Worm (Caenorhabditis elegans): Measurements from ENCODE around the gene T25B2.3.
A peak's percentile ranks its signal among the peaks of the same experiment; 100 is the strongest.

Gene T25B2.3

DNA sequence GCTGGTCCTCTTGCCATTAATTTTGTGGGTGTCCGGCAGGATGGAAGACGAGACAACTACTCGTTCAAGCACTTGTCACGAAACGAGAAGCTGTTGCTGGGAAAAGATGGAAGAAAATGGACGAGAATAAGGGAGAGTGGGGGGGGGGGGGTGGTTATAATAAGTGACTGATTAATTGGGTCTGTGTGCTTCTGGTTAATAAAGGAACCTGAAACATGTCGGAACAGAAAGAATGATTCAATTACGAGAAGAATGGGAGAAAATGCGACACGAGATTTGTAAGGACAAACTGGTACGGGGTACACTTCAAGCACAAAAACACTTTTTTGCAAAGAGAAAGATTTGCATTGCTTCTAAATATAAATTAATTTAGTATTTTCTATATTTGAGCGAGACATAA lies 20.5 kb upstream of the T25B2.3 start:
- TF ChIP-seq sox-4 (tag; optimal IDR thresholded peaks at IDR 0.05): no peak
- TF ChIP-seq ets-5 (GFP tag; IDR thresholded peaks at IDR 0.05): no peak
- TF ChIP-seq nhr-90 (tag; optimal IDR thresholded peaks at IDR 0.05; ENCODE audit: poor library complexity): no peak
- no peak for TF ChIP-seq nhr-28 (tag; optimal IDR thresholded peaks at IDR 0.05)
- TF ChIP-seq zip-4 (GFP tag; optimal IDR thresholded peaks at IDR 0.05): no peak
- TF ChIP-seq egl-27 (tag; optimal IDR thresholded peaks at IDR 0.05): no peak
- no peak for TF ChIP-seq grh-1 (GFP tag; IDR thresholded peaks at IDR 0.05)
- TF ChIP-seq alr-1 (tag; optimal IDR thresholded peaks at IDR 0.05; ENCODE audit: borderline replicate concordance): no peak
- TF ChIP-seq nhr-12 (tag; optimal IDR thresholded peaks at IDR 0.05): no peak
- TF ChIP-seq jun-1 (tag; optimal IDR thresholded peaks at IDR 0.05): no peak
- TF ChIP-seq pqm-1 (tag; optimal IDR thresholded peaks at IDR 0.05): no peak
- no peak for TF ChIP-seq egl-13 (tag; optimal IDR thresholded peaks at IDR 0.05)
- TF ChIP-seq nhr-47 (tag; optimal IDR thresholded peaks at IDR 0.05): no peak
- TF ChIP-seq ceh-88 (GFP tag; IDR thresholded peaks at IDR 0.05): no peak
- no peak for TF ChIP-seq fkh-4 (tag; optimal IDR thresholded peaks at IDR 0.05; ENCODE audit: borderline replicate concordance)
- no peak for TF ChIP-seq ces-1 (GFP tag; optimal IDR thresholded peaks at IDR 0.05)
- TF ChIP-seq tlp-1 (tag; optimal IDR thresholded peaks at IDR 0.05): no peak

DNA sequence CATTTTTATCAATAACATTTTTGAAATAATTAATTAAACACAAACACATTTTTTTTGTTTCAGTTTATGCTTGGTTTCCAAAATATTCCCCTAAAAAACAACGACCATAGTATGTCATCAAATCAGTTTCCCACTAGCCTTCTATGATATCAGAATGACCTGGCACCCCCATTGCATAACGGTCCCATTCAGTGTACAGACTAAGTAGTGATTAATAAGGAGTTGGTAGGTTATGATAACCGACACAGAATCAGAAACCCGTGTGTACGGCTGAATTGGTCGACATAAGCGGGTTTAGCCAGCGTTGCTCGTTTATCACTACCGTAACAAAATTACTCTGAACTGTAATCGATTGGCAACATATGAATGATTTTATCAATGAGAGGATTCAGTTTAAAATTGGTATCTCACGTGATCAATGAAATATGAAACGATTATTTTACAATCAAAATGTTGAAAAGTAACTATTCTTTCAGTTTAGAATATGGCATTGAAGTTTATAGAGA lies 18.5 kb upstream of the T25B2.3 start:
- no peak for TF ChIP-seq sptf-1 (tag; optimal IDR thresholded peaks at IDR 0.05)
- TF ChIP-seq nhr-47 (tag; optimal IDR thresholded peaks at IDR 0.05): no peak
- TF ChIP-seq lin-13 (GFP tag; optimal IDR thresholded peaks at IDR 0.05): no peak
- no peak for TF ChIP-seq efl-1 (optimal IDR thresholded peaks at IDR 0.05)
- peak in 1 of 2 experiments; percentile 66 for TF ChIP-seq efl-1 (GFP tag; optimal IDR thresholded peaks at IDR 0.05 in 1 of 2)
- peak; percentile 58 for TF ChIP-seq elt-2 (tag; optimal IDR thresholded peaks at IDR 0.05)
- no peak for TF ChIP-seq nhr-84 (tag; optimal IDR thresholded peaks at IDR 0.05)
- no peak for TF ChIP-seq pqm-1 (tag; optimal IDR thresholded peaks at IDR 0.05)
- no peak for TF ChIP-seq lin-15B (tag; optimal IDR thresholded peaks at IDR 0.05)
- no peak for TF ChIP-seq nhr-11 (tag; optimal IDR thresholded peaks at IDR 0.05)
- no peak for TF ChIP-seq nhr-237 (tag; optimal IDR thresholded peaks at IDR 0.05)
- TF ChIP-seq snu-23 (GFP tag; optimal IDR thresholded peaks at IDR 0.05): no peak
- no peak for TF ChIP-seq lsy-2 (tag; optimal IDR thresholded peaks at IDR 0.05)
- TF ChIP-seq ceh-88 (GFP tag; IDR thresholded peaks at IDR 0.05): no peak

DNA sequence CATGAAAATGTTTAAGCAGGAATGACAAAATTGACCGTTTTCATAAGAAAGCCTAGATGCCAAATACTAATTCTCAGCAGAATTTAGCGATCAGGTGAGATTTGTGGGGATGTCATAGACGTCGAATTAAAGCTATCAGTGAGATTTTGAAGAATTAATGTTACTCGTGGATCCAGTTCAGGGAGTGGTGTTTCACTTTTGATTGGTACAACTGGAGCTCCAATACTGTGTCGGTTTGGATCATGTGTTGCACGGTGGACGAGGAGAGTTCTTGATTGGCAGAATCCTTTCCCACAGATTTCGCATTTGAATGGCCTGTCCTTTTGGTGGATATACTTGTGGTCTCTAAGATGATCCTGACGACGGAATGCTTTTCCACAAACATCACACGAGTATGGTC lies 16.4 kb upstream of the T25B2.3 start:
- TF ChIP-seq mep-1 (tag; optimal IDR thresholded peaks at IDR 0.05) (no peak), zag-1 (tag; optimal IDR thresholded peaks at IDR 0.05) (no peak), unc-130 (tag; optimal IDR thresholded peaks at IDR 0.05) (no peak), fkh-10 (GFP tag; optimal IDR thresholded peaks at IDR 0.05) (no peak), elt-3 (tag; optimal IDR thresholded peaks at IDR 0.05) (no peak), nhr-11 (tag; optimal IDR thresholded peaks at IDR 0.05) (no peak), hlh-4 (tag; optimal IDR thresholded peaks at IDR 0.05) (no peak), snu-23 (GFP tag; optimal IDR thresholded peaks at IDR 0.05) (no peak), lin-35 (GFP tag; optimal IDR thresholded peaks at IDR 0.05) (no peak), hlh-17 (GFP tag; optimal IDR thresholded peaks at IDR 0.05; ENCODE audit: borderline replicate concordance) (no peak), fkh-4 (tag; optimal IDR thresholded peaks at IDR 0.05; ENCODE audit: borderline replicate concordance) (no peak), C16A3.4 (tag; optimal IDR thresholded peaks at IDR 0.05) (no peak), lsy-2 (tag; optimal IDR thresholded peaks at IDR 0.05) (no peak), skn-1 (tag; optimal IDR thresholded peaks at IDR 0.05) (no peak), pag-3 (tag; optimal IDR thresholded peaks at IDR 0.05; ENCODE audit: borderline replicate concordance, insufficient read depth) (no peak), efl-3 (GFP tag; optimal IDR thresholded peaks at IDR 0.05) (no peak), elt-2 (tag; optimal IDR thresholded peaks at IDR 0.05) (no peak), unc-98 (GFP tag; IDR thresholded peaks at IDR 0.05) (no peak)
